Worm (Caenorhabditis elegans) whole organism, L2 larva: ENCODE results near the gene him-10.

Source experiments
- ama-1 ChIP-seq: fragments of 150-350 bp; optimal IDR thresholded peaks from 2 replicates; lab custom pipeline; 2018; ENCODE audit warnings: inconsistent platforms
- skn-1 ChIP-seq: sonication (generic microtip); optimal IDR thresholded peaks from 2 replicates; lab custom pipeline; 2017; ENCODE audit warnings: missing biosample characterization, missing genetic modification characterization

- TF ChIP-seq skn-1 (tag; lab: Kevin White, UChicago) (no peak), ama-1 (lab: Kevin White, UChicago) (no peak)
These were observed 3.7 kb downstream of the him-10 start, which contains the start of gene R12B2.2 for ce11 chrIII:5806720-5807119.
